Fruit fly (Drosophila melanogaster) whole organism, embryonic: Measurements from ENCODE around the gene Gprk2.
A peak's percentile ranks its signal among the peaks of the same experiment; 100 is the strongest.

Experiments
- Adf1 ChIP-seq: fragments of 200-800 bp; sonication (Bioruptor generic); IDR thresholded peaks from 2 replicates; pipeline ENCODE4 v1.3.6; 2022; ENCODE audit warnings: missing biosample characterization, missing genetic modification characterization
- CG11456 ChIP-seq: fragments of 200-800 bp; sonication (Bioruptor generic); IDR thresholded peaks from 3 replicates; pipeline ENCODE4 v1.3.6; 2022; ENCODE audit warnings: missing biosample characterization, missing genetic modification characterization
- CG11504 ChIP-seq: fragments of 200-800 bp; sonication (Bioruptor generic); optimal IDR thresholded peaks from 3 replicates; lab custom pipeline; 2019; ENCODE audit warnings: missing biosample characterization, mild to moderate bottlenecking, missing genetic modification characterization, moderate library complexity
- CG11560 ChIP-seq: fragments of 200-800 bp; sonication (Bioruptor generic); IDR thresholded peaks from 3 replicates; pipeline ENCODE4 v1.3.6; 2022; ENCODE audit warnings: missing biosample characterization, missing genetic modification characterization
- CG12659 ChIP-seq: fragments of 200-800 bp; sonication (Bioruptor generic); optimal IDR thresholded peaks from 3 replicates; lab custom pipeline; 2017; ENCODE audit warnings: mild to moderate bottlenecking, missing biosample characterization, missing genetic modification reagents, missing genetic modification characterization
- CG13123 ChIP-seq: fragments of 200-800 bp; sonication (Bioruptor generic); optimal IDR thresholded peaks from 2 replicates; lab custom pipeline; 2016; ENCODE audit warnings: missing biosample characterization, missing genetic modification characterization
- CG13287 ChIP-seq: fragments of 200-800 bp; sonication (Bioruptor generic); IDR thresholded peaks from 2 replicates; pipeline ENCODE4 v1.3.6; 2022; ENCODE audit warnings: missing biosample characterization, missing genetic modification characterization; ENCODE audit not compliant: partially characterized antibody
- CG1529 ChIP-seq: fragments of 200-800 bp; sonication (Bioruptor generic); optimal IDR thresholded peaks from 3 replicates; lab custom pipeline; 2018; ENCODE audit warnings: missing biosample characterization, missing genetic modification characterization
- CG1647 ChIP-seq: fragments of 200-800 bp; sonication (Bioruptor generic); optimal IDR thresholded peaks from 3 replicates; lab custom pipeline; 2016; ENCODE audit warnings: missing biosample characterization, missing genetic modification characterization
- CG16863 ChIP-seq: fragments of 200-800 bp; sonication (Bioruptor generic); optimal IDR thresholded peaks from 3 replicates; lab custom pipeline; 2016; ENCODE audit warnings: missing biosample characterization, missing genetic modification characterization
- CG2129 ChIP-seq: fragments of 200-800 bp; sonication (Bioruptor generic); IDR thresholded peaks from 2 replicates; pipeline ENCODE4 v1.3.6; 2022; ENCODE audit warnings: missing biosample characterization, missing genetic modification characterization; ENCODE audit not compliant: partially characterized antibody
- CG42726 ChIP-seq: fragments of 200-800 bp; sonication (Bioruptor generic); IDR thresholded peaks from 2 replicates; pipeline ENCODE4 v1.3.6; 2022; ENCODE audit warnings: missing biosample characterization, missing genetic modification characterization; ENCODE audit not compliant: partially characterized antibody
- CG5180 ChIP-seq: fragments of 200-800 bp; sonication (Bioruptor generic); optimal IDR thresholded peaks from 3 replicates; lab custom pipeline; 2017; ENCODE audit warnings: missing biosample characterization, missing genetic modification characterization, mild to moderate bottlenecking, moderate library complexity, missing genetic modification reagents
- CG5245 ChIP-seq: fragments of 200-800 bp; sonication (Bioruptor generic); optimal IDR thresholded peaks from 3 replicates; lab custom pipeline; 2016; ENCODE audit warnings: missing biosample characterization, missing genetic modification characterization
- CG9609 ChIP-seq: fragments of 200-800 bp; sonication (Bioruptor generic); optimal IDR thresholded peaks from 3 replicates; lab custom pipeline; 2016; ENCODE audit warnings: missing biosample characterization, missing genetic modification characterization
- CkIIα-i1 ChIP-seq: fragments of 200-800 bp; sonication (Bioruptor generic); IDR thresholded peaks from 2 replicates; pipeline ENCODE4 v1.3.6; 2022; ENCODE audit warnings: missing biosample characterization, missing genetic modification characterization
- Eip74EF ChIP-seq, 2 experiments: fragments of 200-800 bp in 1 of 2; fragments of >200 bp in 1 of 2; sonication (Bioruptor generic) in 1 of 2; optimal IDR thresholded peaks; 2 replicates each; lab custom pipeline; 2017 to 2019; ENCODE audit warnings: missing biosample characterization in 2 of 2, missing genetic modification characterization in 2 of 2, mild to moderate bottlenecking in 1 of 2, moderate library complexity in 1 of 2
- Gug ChIP-seq: fragments of 200-800 bp; sonication (Bioruptor generic); IDR thresholded peaks from 4 replicates; pipeline ENCODE4 v1.3.6; 2022; ENCODE audit warnings: missing biosample characterization, missing genetic modification characterization
- HLH54F ChIP-seq: fragments of 200-800 bp; sonication (Bioruptor generic); optimal IDR thresholded peaks from 3 replicates; lab custom pipeline; 2016; ENCODE audit warnings: missing biosample characterization, missing genetic modification characterization
- HmgD ChIP-seq: fragments of 200-800 bp; sonication (Bioruptor generic); optimal IDR thresholded peaks from 3 replicates; lab custom pipeline; 2016; ENCODE audit warnings: missing biosample characterization, missing genetic modification characterization
- Hr3 ChIP-seq: fragments of 200-800 bp; sonication (Bioruptor generic); optimal IDR thresholded peaks from 3 replicates; lab custom pipeline; 2016; ENCODE audit warnings: missing biosample characterization, missing genetic modification characterization
- Hr39 ChIP-seq: fragments of >200 bp; optimal IDR thresholded peaks from 2 replicates; lab custom pipeline; 2017
- Med ChIP-seq: fragments of 200-800 bp; sonication (Bioruptor generic); peaks from one replicate; lab custom pipeline; 2016; ENCODE audit warnings: missing biosample characterization, missing genetic modification characterization, mild to moderate bottlenecking, inconsistent platforms, moderate library complexity
- Nf-YC ChIP-seq: fragments of 200-800 bp; optimal IDR thresholded peaks from 3 replicates; lab custom pipeline; 2019; ENCODE audit warnings: missing biosample characterization, mild to moderate bottlenecking, missing genetic modification characterization, moderate library complexity
- Oli ChIP-seq: fragments of 200-800 bp; sonication (Bioruptor generic); optimal IDR thresholded peaks from 2 replicates; lab custom pipeline; 2018; ENCODE audit warnings: missing biosample characterization, mild to moderate bottlenecking, missing genetic modification characterization, moderate library complexity
- Rfx ChIP-seq: fragments of 200-800 bp; sonication (Bioruptor generic); IDR thresholded peaks from 2 replicates; pipeline ENCODE4 v1.3.6; 2022; ENCODE audit warnings: missing biosample characterization, missing genetic modification characterization
- TFAM ChIP-seq: fragments of 200-800 bp; sonication (Bioruptor generic); optimal IDR thresholded peaks from 2 replicates; lab custom pipeline; 2017; ENCODE audit warnings: missing biosample characterization, missing genetic modification characterization, inconsistent platforms
- ab ChIP-seq: fragments of 200-800 bp; sonication (Bioruptor generic); optimal IDR thresholded peaks from 2 replicates; lab custom pipeline; 2016; ENCODE audit warnings: missing biosample characterization, missing genetic modification characterization
- amos ChIP-seq: fragments of 200-800 bp; sonication (Bioruptor generic); IDR thresholded peaks from 2 replicates; pipeline ENCODE4 v1.3.6; 2022; ENCODE audit warnings: missing biosample characterization, missing genetic modification characterization; ENCODE audit not compliant: partially characterized antibody
- bigmax ChIP-seq: fragments of 200-800 bp; sonication (Bioruptor generic); optimal IDR thresholded peaks from 2 replicates; lab custom pipeline; 2018; ENCODE audit warnings: missing biosample characterization, mild to moderate bottlenecking, missing genetic modification characterization
- esg ChIP-seq: fragments of 200-800 bp; sonication (Bioruptor generic); conservative IDR thresholded peaks from 2 replicates; pipeline ENCODE4 v1.3.6; 2022; ENCODE audit warnings: missing biosample characterization, missing genetic modification characterization
- ftz-f1 ChIP-seq: fragments of 200-800 bp; sonication (Bioruptor generic); optimal IDR thresholded peaks from 2 replicates; lab custom pipeline; 2016; ENCODE audit warnings: missing biosample characterization, missing genetic modification characterization
- gfzf ChIP-seq: fragments of 200-800 bp; sonication (Bioruptor generic); optimal IDR thresholded peaks from 2 replicates; lab custom pipeline; 2016; ENCODE audit warnings: missing biosample characterization, mild to moderate bottlenecking, missing genetic modification characterization, moderate library complexity
- grn ChIP-seq: fragments of 200-800 bp; sonication (Bioruptor generic); optimal IDR thresholded peaks from 3 replicates; lab custom pipeline; 2017; ENCODE audit warnings: missing biosample characterization, missing genetic modification characterization
- her ChIP-seq: fragments of 200-800 bp; sonication (Bioruptor generic); optimal IDR thresholded peaks from 2 replicates; lab custom pipeline; 2016; ENCODE audit warnings: missing biosample characterization, missing genetic modification characterization
- ind ChIP-seq: fragments of 200-800 bp; sonication (Bioruptor generic); optimal IDR thresholded peaks from 3 replicates; lab custom pipeline; 2016; ENCODE audit warnings: missing biosample characterization, missing genetic modification characterization
- klu ChIP-seq: fragments of 200-800 bp; sonication (Bioruptor generic); IDR thresholded peaks from 2 replicates; pipeline ENCODE4 v1.3.6; 2022; ENCODE audit warnings: missing biosample characterization, missing genetic modification characterization
- lilli ChIP-seq: fragments of 200-800 bp; sonication (Bioruptor generic); optimal IDR thresholded peaks from 3 replicates; lab custom pipeline; 2016; ENCODE audit warnings: missing biosample characterization, missing genetic modification characterization
- lola ChIP-seq, 3 experiments: fragments of >200 bp in 2 of 3; fragments of 200-800 bp in 1 of 3; sonication (Bioruptor generic) in 1 of 3; optimal IDR thresholded peaks; 2 replicates each; lab custom pipeline; 2017 to 2019; ENCODE audit warnings: missing biosample characterization in 3 of 3, missing genetic modification characterization in 3 of 3, mild to moderate bottlenecking in 1 of 3, moderate library complexity in 1 of 3
- mirr ChIP-seq: fragments of 200-800 bp; sonication (Bioruptor generic); optimal IDR thresholded peaks from 3 replicates; lab custom pipeline; 2018; ENCODE audit warnings: missing biosample characterization, mild to moderate bottlenecking, missing genetic modification characterization
- nau ChIP-seq: fragments of 200-800 bp; sonication (Bioruptor generic); optimal IDR thresholded peaks from 3 replicates; lab custom pipeline; 2017; ENCODE audit warnings: missing biosample characterization, mild to moderate bottlenecking, missing genetic modification characterization, missing genetic modification reagents
- onecut ChIP-seq: fragments of 200-800 bp; sonication (Bioruptor generic); IDR thresholded peaks from 2 replicates; pipeline ENCODE4 v1.3.6; 2022; ENCODE audit warnings: missing biosample characterization, missing genetic modification characterization
- pros ChIP-seq: fragments of 200-800 bp; sonication (Bioruptor generic); optimal IDR thresholded peaks from 3 replicates; lab custom pipeline; 2019; ENCODE audit warnings: missing biosample characterization, mild to moderate bottlenecking, missing genetic modification characterization, moderate library complexity
- psq ChIP-seq: fragments of 200-800 bp; sonication (Bioruptor generic); optimal IDR thresholded peaks from 2 replicates; lab custom pipeline; 2017; ENCODE audit warnings: missing biosample characterization, missing genetic modification characterization
- pum ChIP-seq: fragments of 200-800 bp; sonication (Bioruptor generic); optimal IDR thresholded peaks from 2 replicates; lab custom pipeline; 2016; ENCODE audit warnings: missing biosample characterization, missing genetic modification characterization
- scrt ChIP-seq: fragments of 200-800 bp; sonication (Bioruptor generic); optimal IDR thresholded peaks from 2 replicates; lab custom pipeline; 2018; ENCODE audit warnings: missing biosample characterization, mild to moderate bottlenecking, missing genetic modification characterization, moderate library complexity
- seq ChIP-seq: fragments of 200-800 bp; sonication (Bioruptor generic); IDR thresholded peaks from 2 replicates; pipeline ENCODE4 v1.3.6; 2022; ENCODE audit warnings: missing biosample characterization, missing genetic modification characterization
- sqz ChIP-seq: fragments of 200-800 bp; sonication (Bioruptor generic); optimal IDR thresholded peaks from 3 replicates; lab custom pipeline; 2018; ENCODE audit warnings: missing biosample characterization, mild to moderate bottlenecking, missing genetic modification characterization
- stc ChIP-seq: fragments of 200-800 bp; sonication (Bioruptor generic); IDR thresholded peaks from 2 replicates; pipeline ENCODE4 v1.3.6; 2022; ENCODE audit warnings: missing biosample characterization, missing genetic modification characterization
- toy ChIP-seq: fragments of 200-800 bp; sonication (Bioruptor generic); IDR thresholded peaks from 2 replicates; pipeline ENCODE4 v1.3.6; 2022; ENCODE audit warnings: missing biosample characterization, missing genetic modification characterization
- tup ChIP-seq: fragments of 200-800 bp; sonication (Bioruptor generic); optimal IDR thresholded peaks from 2 replicates; lab custom pipeline; 2016; ENCODE audit warnings: missing biosample characterization, mild to moderate bottlenecking, missing genetic modification characterization, moderate library complexity

Gprk2 gene

DNA sequence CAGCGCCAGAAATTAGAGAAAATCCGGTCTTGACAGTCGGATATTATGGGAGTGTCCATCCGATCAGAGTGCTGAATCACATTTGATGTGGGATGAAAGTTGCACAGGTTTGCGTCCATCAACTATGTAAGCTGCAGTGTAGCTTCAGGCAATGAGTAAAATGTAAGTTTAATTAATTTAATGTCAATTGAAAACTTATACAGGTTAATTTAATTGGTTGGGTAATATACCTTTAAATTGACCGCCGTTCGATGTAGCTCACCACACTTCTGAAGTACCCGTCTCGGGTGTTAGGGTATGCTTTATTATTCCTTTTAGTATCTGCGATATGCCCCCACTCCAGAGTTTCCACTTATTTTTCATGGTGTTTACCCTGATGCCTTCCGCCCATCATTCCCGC is 19.4 kb downstream of the Gprk2 start (continued):
- TF ChIP-seq Rfx (GFP tag; lab: Robert Waterston, UW) = peak; percentile 69
- TF ChIP-seq CG12659 (GFP tag; lab: Kevin White, UChicago) = no peak
- no peak for TF ChIP-seq CG2129 (GFP tag; lab: Robert Waterston, UW)
- no peak for TF ChIP-seq grn (GFP tag; lab: Kevin White, UChicago)
- TF ChIP-seq her (GFP tag; lab: Kevin White, UChicago) = no peak
- no peak for TF ChIP-seq Adf1 (GFP tag; lab: Robert Waterston, UW)
- no peak for TF ChIP-seq scrt (GFP tag; lab: Kevin White, UChicago)
- TF ChIP-seq ab (GFP tag; lab: Kevin White, UChicago) = no peak
- TF ChIP-seq esg (GFP tag; lab: Robert Waterston, UW) = no peak
- no peak for TF ChIP-seq sqz (GFP tag; lab: Kevin White, UChicago)
- no peak for TF ChIP-seq ind (GFP tag; lab: Kevin White, UChicago)
- no peak for TF ChIP-seq Hr39 (lab: Kevin White, UChicago)
- TF ChIP-seq klu (GFP tag; lab: Robert Waterston, UW) = 0 out of 2 replicates have a peak, but pooled peaks have one; percentile 10
- no peak for TF ChIP-seq bigmax (GFP tag; lab: Kevin White, UChicago)
- no peak for TF ChIP-seq gfzf (GFP tag; lab: Kevin White, UChicago)
- TF ChIP-seq pros (GFP tag; lab: Kevin White, UChicago) = no peak
- 0 out of 3 replicates have a peak, but pooled peaks have one; percentile 22 for TF ChIP-seq CG11456 (GFP tag; lab: Robert Waterston, UW)
- no peak for TF ChIP-seq CG42726 (GFP tag; lab: Robert Waterston, UW)
- no peak for TF ChIP-seq Hr3 (GFP tag; lab: Kevin White, UChicago)
- TF ChIP-seq psq (GFP tag; lab: Kevin White, UChicago) = no peak
- no peak for TF ChIP-seq mirr (GFP tag; lab: Kevin White, UChicago)
- 0 out of 2 replicates have a peak, but pooled peaks have one; percentile 23 for TF ChIP-seq seq (GFP tag; lab: Robert Waterston, UW)
- TF ChIP-seq CG5180 = no peak
- no peak for TF ChIP-seq HLH54F (GFP tag; lab: Kevin White, UChicago)
- no peak for TF ChIP-seq ftz-f1
- TF ChIP-seq lilli (GFP tag; lab: Kevin White, UChicago) = peak; percentile 29
- TF ChIP-seq CG11504 = peak; percentile 44
- peak; percentile 12 for TF ChIP-seq Oli
- peak; percentile 20 for TF ChIP-seq CG9609 (GFP tag; lab: Kevin White, UChicago)
- no peak for TF ChIP-seq TFAM (GFP tag; lab: Kevin White, UChicago)
- no peak for TF ChIP-seq onecut (GFP tag; lab: Robert Waterston, UW)
- TF ChIP-seq CG5245 = no peak
- no peak for TF ChIP-seq tup
- TF ChIP-seq nau (GFP tag; lab: Kevin White, UChicago) = no peak
- no peak for TF ChIP-seq HmgD
- no peak for TF ChIP-seq amos (GFP tag; lab: Robert Waterston, UW)
- TF ChIP-seq Eip74EF (GFP tag; optimal IDR thresholded peaks at IDR 0.05; lab: Kevin White, UChicago) = no peak
- TF ChIP-seq pum (GFP tag; lab: Kevin White, UChicago) = no peak
- no peak for TF ChIP-seq CkIIα-i1
- TF ChIP-seq stc (GFP tag; lab: Robert Waterston, UW) = no peak
- TF ChIP-seq toy = no peak
- peak; percentile 69 for TF ChIP-seq Med
- no peak for TF ChIP-seq CG1529 (GFP tag; lab: Kevin White, UChicago)
- no peak for TF ChIP-seq CG13287 (GFP tag; lab: Robert Waterston, UW)
- no peak for TF ChIP-seq CG13123
- TF ChIP-seq CG16863 (GFP tag; lab: Kevin White, UChicago) = no peak
- TF ChIP-seq Nf-YC (tag; lab: Kevin White, UChicago) = no peak
- no peak for TF ChIP-seq lola (GFP tag; optimal IDR thresholded peaks at IDR 0.05; lab: Kevin White, UChicago)
- no peak for TF ChIP-seq CG11560 (tag; lab: Robert Waterston, UW)
- no peak for TF ChIP-seq CG1647 (GFP tag; lab: Kevin White, UChicago)
- TF ChIP-seq Gug = 0 out of 4 replicates have a peak, but pooled peaks have one; percentile 4
